Worm (Caenorhabditis elegans) whole organism, late embryonic: ENCODE data around the gene T13C5.10.

Experiments
- C08G9.2 ChIP-seq: sonication (generic microtip); optimal IDR thresholded peaks from 2 replicates; lab custom pipeline; 2016; ENCODE audit warnings: mild to moderate bottlenecking, missing genetic modification characterization, moderate library complexity, missing compliant biosample characterization
- C38D4.7 ChIP-seq: fragments of 200-800 bp; sonication (Bioruptor generic); optimal IDR thresholded peaks from 2 replicates; lab custom pipeline; 2018; ENCODE audit warnings: mild to moderate bottlenecking, missing genetic modification characterization, moderate library complexity, missing compliant biosample characterization
- F13H6.1 ChIP-seq: sonication (generic microtip); optimal IDR thresholded peaks from 2 replicates; lab custom pipeline; 2016; ENCODE audit warnings: missing genetic modification characterization, missing compliant biosample characterization
- K09A11.1 ChIP-seq: sonication (generic microtip); optimal IDR thresholded peaks from 2 replicates; lab custom pipeline; 2017; ENCODE audit warnings: antibody characterized with exemption, mild to moderate bottlenecking, missing genetic modification characterization, missing compliant biosample characterization; ENCODE audit not compliant: insufficient read depth
- T23F11.4 ChIP-seq: fragments of 200-800 bp; sonication (Bioruptor generic); optimal IDR thresholded peaks from 2 replicates; lab custom pipeline; 2018; ENCODE audit warnings: mild to moderate bottlenecking, missing genetic modification characterization, missing compliant biosample characterization
- ahr-1 ChIP-seq: sonication (generic microtip); optimal IDR thresholded peaks from 2 replicates; lab custom pipeline; 2016; ENCODE audit warnings: missing genetic modification characterization, missing compliant biosample characterization
- ama-1 ChIP-seq: fragments of 150-350 bp; optimal IDR thresholded peaks from 2 replicates; lab custom pipeline; 2014
- ceh-14 ChIP-seq: sonication (generic microtip); optimal IDR thresholded peaks from 2 replicates; lab custom pipeline; 2016; ENCODE audit warnings: missing genotype, missing genetic modification characterization, missing compliant biosample characterization
- ceh-18 ChIP-seq: sonication (generic microtip); optimal IDR thresholded peaks from 2 replicates; lab custom pipeline; 2016; ENCODE audit warnings: missing genetic modification characterization, missing compliant biosample characterization
- ceh-19 ChIP-seq: fragments of 200-800 bp; sonication (Bioruptor generic); optimal IDR thresholded peaks from 2 replicates; lab custom pipeline; 2018; ENCODE audit warnings: mild to moderate bottlenecking, missing genetic modification characterization, missing compliant biosample characterization
- ceh-2 ChIP-seq: sonication (generic microtip); optimal IDR thresholded peaks from 2 replicates; lab custom pipeline; 2016; ENCODE audit warnings: missing genotype, missing genetic modification characterization, missing compliant biosample characterization
- ceh-22 ChIP-seq: sonication (generic microtip); optimal IDR thresholded peaks from 2 replicates; lab custom pipeline; 2017; ENCODE audit warnings: missing biosample characterization, missing genetic modification characterization
- ceh-24 ChIP-seq: sonication (generic microtip); optimal IDR thresholded peaks from 2 replicates; lab custom pipeline; 2016; ENCODE audit warnings: mild to moderate bottlenecking, missing genetic modification characterization, missing compliant biosample characterization
- ceh-30 ChIP-seq: fragments of 150-350 bp; optimal IDR thresholded peaks from 2 replicates; lab custom pipeline; 2014; ENCODE audit warnings: missing biosample characterization, missing genetic modification characterization
- ceh-34 ChIP-seq: sonication (generic microtip); optimal IDR thresholded peaks from 2 replicates; lab custom pipeline; 2016; ENCODE audit warnings: mild to moderate bottlenecking, missing genetic modification characterization, missing compliant biosample characterization
- ceh-45 ChIP-seq: fragments of 200-800 bp; sonication (Bioruptor generic); IDR thresholded peaks from 2 replicates; pipeline ENCODE4 v1.3.6; 2022; ENCODE audit warnings: missing genetic modification reagents, missing genetic modification characterization, missing compliant biosample characterization
- ceh-48 ChIP-seq: sonication (generic microtip); optimal IDR thresholded peaks from 2 replicates; lab custom pipeline; 2016; ENCODE audit warnings: missing genetic modification characterization, inconsistent platforms, missing compliant biosample characterization
- ceh-6 ChIP-seq: fragments of 200-800 bp; sonication (Bioruptor generic); optimal IDR thresholded peaks from 2 replicates; lab custom pipeline; 2018; ENCODE audit warnings: mild to moderate bottlenecking, missing genetic modification characterization, missing compliant biosample characterization
- che-1 ChIP-seq: sonication (generic microtip); optimal IDR thresholded peaks from 2 replicates; lab custom pipeline; 2016; ENCODE audit warnings: mild to moderate bottlenecking, missing genetic modification characterization, missing compliant biosample characterization
- dve-1 ChIP-seq: sonication (generic microtip); optimal IDR thresholded peaks from 2 replicates; lab custom pipeline; 2017; ENCODE audit warnings: antibody characterized with exemption, mild to moderate bottlenecking, missing genetic modification characterization, missing compliant biosample characterization
- elt-2 ChIP-seq: sonication (generic microtip); optimal IDR thresholded peaks from 2 replicates; lab custom pipeline; 2016; ENCODE audit warnings: missing genetic modification reagents, missing genetic modification characterization, missing compliant biosample characterization
- elt-4 ChIP-seq: sonication (generic microtip); optimal IDR thresholded peaks from 2 replicates; lab custom pipeline; 2016; ENCODE audit warnings: missing genetic modification characterization, missing compliant biosample characterization
- ets-4 ChIP-seq: sonication (generic microtip); optimal IDR thresholded peaks from 2 replicates; lab custom pipeline; 2016; ENCODE audit warnings: missing genetic modification characterization, missing compliant biosample characterization
- eyg-1 ChIP-seq: sonication (generic microtip); optimal IDR thresholded peaks from 2 replicates; lab custom pipeline; 2016; ENCODE audit warnings: missing genotype, missing genetic modification characterization, missing compliant biosample characterization
- fax-1 ChIP-seq: sonication (generic microtip); optimal IDR thresholded peaks from 2 replicates; lab custom pipeline; 2016; ENCODE audit warnings: missing genotype, missing genetic modification characterization, missing compliant biosample characterization
- fkh-6 ChIP-seq: sonication (generic microtip); optimal IDR thresholded peaks from 2 replicates; lab custom pipeline; 2016; ENCODE audit warnings: missing genetic modification characterization, missing compliant biosample characterization
- hlh-13 ChIP-seq: fragments of 200-800 bp; sonication (Bioruptor generic); optimal IDR thresholded peaks from 2 replicates; lab custom pipeline; 2018; ENCODE audit warnings: mild to moderate bottlenecking, missing genetic modification characterization, missing compliant biosample characterization
- hlh-15 ChIP-seq: sonication (generic microtip); optimal IDR thresholded peaks from 2 replicates; lab custom pipeline; 2016; ENCODE audit warnings: missing genetic modification characterization, missing compliant biosample characterization
- hlh-30 ChIP-seq: sonication (generic microtip); optimal IDR thresholded peaks from 2 replicates; lab custom pipeline; 2017; ENCODE audit warnings: antibody characterized with exemption, missing genetic modification characterization, missing compliant biosample characterization; ENCODE audit not compliant: insufficient read depth
- lin-11 ChIP-seq: fragments of 200-800 bp; sonication (Bioruptor generic); optimal IDR thresholded peaks from 2 replicates; lab custom pipeline; 2018; ENCODE audit warnings: mild to moderate bottlenecking, missing genetic modification characterization, missing compliant biosample characterization
- madf-2 ChIP-seq: sonication (generic microtip); optimal IDR thresholded peaks from 2 replicates; lab custom pipeline; 2017; ENCODE audit warnings: missing genetic modification characterization, missing compliant biosample characterization
- nfya-1 ChIP-seq: sonication (generic microtip); optimal IDR thresholded peaks from 2 replicates; lab custom pipeline; 2017; ENCODE audit warnings: missing genetic modification characterization, mild to moderate bottlenecking, missing compliant biosample characterization, antibody characterized with exemption, moderate library complexity
- nhr-11 ChIP-seq: fragments of 150-350 bp; optimal IDR thresholded peaks from 2 replicates; lab custom pipeline; 2014; ENCODE audit warnings: missing biosample characterization, missing genetic modification characterization
- npax-4 ChIP-seq: sonication (generic microtip); optimal IDR thresholded peaks from 2 replicates; lab custom pipeline; 2016; ENCODE audit warnings: missing genetic modification characterization, missing compliant biosample characterization
- odd-2 ChIP-seq: sonication (generic microtip); optimal IDR thresholded peaks from 2 replicates; lab custom pipeline; 2017; ENCODE audit warnings: antibody characterized with exemption, mild to moderate bottlenecking, missing genetic modification characterization, missing compliant biosample characterization
- pat-9 ChIP-seq: fragments of 200-800 bp; sonication (Bioruptor generic); optimal IDR thresholded peaks from 2 replicates; lab custom pipeline; 2018; ENCODE audit warnings: mild to moderate bottlenecking, missing genetic modification characterization, moderate library complexity, missing compliant biosample characterization
- pha-2 ChIP-seq: sonication (generic microtip); optimal IDR thresholded peaks from 2 replicates; lab custom pipeline; 2017; ENCODE audit warnings: mild to moderate bottlenecking, missing genetic modification characterization, missing compliant biosample characterization
- pha-4 ChIP-seq: fragments of 150-350 bp; optimal IDR thresholded peaks from 2 replicates; lab custom pipeline; 2018; ENCODE audit warnings: missing biosample characterization, missing genetic modification reagents, missing genetic modification characterization
- pros-1 ChIP-seq: fragments of 150-350 bp; optimal IDR thresholded peaks from 2 replicates; lab custom pipeline; 2014; ENCODE audit warnings: missing biosample characterization, missing genetic modification reagents, missing genetic modification characterization
- rnt-1 ChIP-seq: sonication (generic microtip); optimal IDR thresholded peaks from 2 replicates; lab custom pipeline; 2016; ENCODE audit warnings: missing genetic modification characterization, missing compliant biosample characterization
- sdc-2 ChIP-seq: sonication (generic microtip); optimal IDR thresholded peaks from 2 replicates; lab custom pipeline; 2016; ENCODE audit warnings: missing genotype, missing genetic modification characterization, missing compliant biosample characterization
- sox-4 ChIP-seq: sonication (generic microtip); optimal IDR thresholded peaks from 2 replicates; lab custom pipeline; 2017; ENCODE audit warnings: mild to moderate bottlenecking, missing genetic modification characterization, inconsistent platforms, missing compliant biosample characterization
- syd-9 ChIP-seq: sonication (generic microtip); optimal IDR thresholded peaks from 2 replicates; lab custom pipeline; 2016; ENCODE audit warnings: mild to moderate bottlenecking, missing genetic modification characterization, moderate library complexity, missing compliant biosample characterization
- tbx-2 ChIP-seq: sonication (generic microtip); optimal IDR thresholded peaks from 2 replicates; lab custom pipeline; 2016; ENCODE audit warnings: missing genetic modification characterization, missing compliant biosample characterization
- tbx-7 ChIP-seq: sonication (generic microtip); optimal IDR thresholded peaks from 2 replicates; lab custom pipeline; 2016; ENCODE audit warnings: missing genotype, missing genetic modification characterization, missing compliant biosample characterization
- unc-3 ChIP-seq, 2 experiments: fragments of 200-800 bp in 1 of 2; sonication (Bioruptor generic) in 1 of 2; sonication (generic microtip) in 1 of 2; conservative IDR thresholded peaks in 1 of 2; optimal IDR thresholded peaks in 1 of 2; 2 replicates each; pipeline versions ENCODE4 v1.3.6 to Lab custom; 2016 to 2022; ENCODE audit warnings: missing compliant biosample characterization in 2 of 2, missing genetic modification characterization in 2 of 2, missing genetic modification reagents in 1 of 2
- unc-42 ChIP-seq: sonication (generic microtip); optimal IDR thresholded peaks from 2 replicates; lab custom pipeline; 2016; ENCODE audit warnings: missing genotype, missing genetic modification characterization, missing compliant biosample characterization
- unc-55 ChIP-seq: sonication (generic microtip); optimal IDR thresholded peaks from 2 replicates; lab custom pipeline; 2017; ENCODE audit warnings: missing biosample characterization, missing genetic modification reagents, missing genetic modification characterization
- ztf-16 ChIP-seq: sonication (generic microtip); optimal IDR thresholded peaks from 2 replicates; lab custom pipeline; 2017; ENCODE audit warnings: missing genetic modification characterization, missing compliant biosample characterization

The T13C5.10 gene

DNA sequence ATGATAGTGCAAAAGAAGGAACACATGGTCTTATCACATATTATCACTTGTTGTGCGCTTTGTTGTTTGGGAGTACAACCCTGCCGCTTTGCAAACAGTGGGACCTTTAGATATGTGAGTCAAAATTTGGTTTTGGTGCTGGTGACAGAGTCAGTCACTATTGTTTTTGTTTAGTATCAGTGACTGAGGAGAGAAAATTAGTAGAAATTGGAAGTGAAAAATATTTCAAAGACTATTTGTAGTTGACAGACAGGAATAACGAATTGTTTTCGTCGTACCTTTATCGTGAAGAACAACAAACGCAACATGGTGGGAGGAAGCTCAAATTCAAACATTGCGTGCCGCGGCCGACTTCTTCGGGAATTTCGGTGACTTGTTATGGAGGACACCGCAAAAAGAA, 28.6 kb downstream of the T13C5.10 start, which contains the start of gene lrch-1:
Gene lrch-1, minus strand, starts transcription at position 101 of the 400 bp plus-strand sequence.
- no peak for TF ChIP-seq fax-1 (tag; lab: Kevin White, UChicago)
- no peak for TF ChIP-seq ceh-19 (GFP tag; lab: Kevin White, UChicago)
- TF ChIP-seq sox-4 (tag; lab: Kevin White, UChicago) = no peak
- TF ChIP-seq ceh-14 = no peak
- peak; percentile 29 for TF ChIP-seq elt-2
- TF ChIP-seq ceh-24 (tag; lab: Kevin White, UChicago) = no peak

DNA sequence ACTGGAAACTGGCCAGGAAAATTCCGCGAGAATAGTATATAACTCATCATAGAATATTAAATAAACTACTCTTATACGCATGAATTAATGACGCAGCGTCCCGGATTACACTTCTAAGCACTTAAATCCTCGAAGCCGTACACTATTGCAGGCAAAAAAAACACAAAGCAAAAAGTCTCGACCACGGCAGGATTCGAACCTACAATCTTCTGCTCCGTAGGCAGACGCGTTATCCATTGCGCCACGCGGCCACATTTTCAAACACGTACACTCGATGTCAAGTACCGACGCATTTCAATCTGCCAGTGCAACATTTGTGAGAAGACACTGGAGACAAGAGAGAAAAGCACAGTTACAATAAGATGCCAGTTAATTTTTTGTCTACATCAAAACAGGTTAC, 31.9 kb downstream of the T13C5.10 start:
- peak; percentile 45 for TF ChIP-seq ceh-14
- peak; percentile 22 for TF ChIP-seq ztf-16 (tag; lab: Kevin White, UChicago)
- no peak for TF ChIP-seq nfya-1 (tag; lab: Kevin White, UChicago)
- peak; percentile 36 for TF ChIP-seq tbx-2 (tag; lab: Kevin White, UChicago)
- no peak for TF ChIP-seq nhr-11
- peak; percentile 13 for TF ChIP-seq F13H6.1 (tag; lab: Kevin White, UChicago)
- no peak for TF ChIP-seq pros-1 (tag; lab: Kevin White, UChicago)
- no peak for TF ChIP-seq eyg-1
- TF ChIP-seq pha-4 = no peak
- no peak for TF ChIP-seq ceh-22 (tag; lab: Kevin White, UChicago)
- peak; percentile 61 for TF ChIP-seq ceh-18 (tag; lab: Kevin White, UChicago)
- TF ChIP-seq ceh-34 (tag; lab: Kevin White, UChicago) = peak; percentile 32
- peak; percentile 63 for TF ChIP-seq dve-1 (tag; lab: Kevin White, UChicago)
- TF ChIP-seq pha-2 (tag; lab: Kevin White, UChicago) = no peak
- TF ChIP-seq odd-2 (tag; lab: Kevin White, UChicago) = no peak
- peak; percentile 50 for TF ChIP-seq C38D4.7 (GFP tag; lab: Kevin White, UChicago)
- TF ChIP-seq sdc-2 = peak; percentile 33
- no peak for TF ChIP-seq tbx-7 (tag; lab: Kevin White, UChicago)
- no peak for TF ChIP-seq sox-4 (tag; lab: Kevin White, UChicago)
- TF ChIP-seq che-1 = peak; percentile 62
- no peak for TF ChIP-seq hlh-30 (tag; lab: Kevin White, UChicago)
- peak; percentile 35 for TF ChIP-seq hlh-13
- TF ChIP-seq elt-2 = peak; percentile 36
- no peak for TF ChIP-seq ama-1 (lab: Kevin White, UChicago)
- TF ChIP-seq ceh-24 (tag; lab: Kevin White, UChicago) = peak; percentile 4
- no peak for TF ChIP-seq elt-4 (tag; lab: Kevin White, UChicago)
- peak; percentile 52 for TF ChIP-seq syd-9 (tag; lab: Kevin White, UChicago)
- no peak for TF ChIP-seq unc-55
- TF ChIP-seq ceh-45 (GFP tag; lab: Robert Waterston, UW) = peak; percentile 53; the same call in 1 of the 2 replicates
- TF ChIP-seq ceh-19 (GFP tag; lab: Kevin White, UChicago) = no peak
- TF ChIP-seq unc-3 (GFP tag; conservative IDR thresholded peaks at IDR 0.05; lab: Robert Waterston, UW) = 0 out of 2 replicates have a peak, but pooled peaks have one; percentile 18
- no peak for TF ChIP-seq unc-3 (tag; optimal IDR thresholded peaks at IDR 0.05; lab: Kevin White, UChicago)
- no peak for TF ChIP-seq ahr-1 (tag; lab: Kevin White, UChicago)
- TF ChIP-seq npax-4 (tag; lab: Kevin White, UChicago) = no peak
- TF ChIP-seq lin-11 (tag; lab: Kevin White, UChicago) = peak; percentile 35
- TF ChIP-seq fkh-6 (tag; lab: Kevin White, UChicago) = peak; percentile 2
- no peak for TF ChIP-seq unc-42 (tag; lab: Kevin White, UChicago)
- TF ChIP-seq C08G9.2 (tag; lab: Kevin White, UChicago) = peak; percentile 52
- TF ChIP-seq ceh-30 (tag; lab: Kevin White, UChicago) = no peak
- no peak for TF ChIP-seq ceh-2
- TF ChIP-seq ceh-6 (GFP tag; lab: Kevin White, UChicago) = peak; percentile 69
- no peak for TF ChIP-seq rnt-1 (tag; lab: Kevin White, UChicago)
- no peak for TF ChIP-seq ceh-48 (tag; lab: Kevin White, UChicago)
- no peak for TF ChIP-seq K09A11.1
- peak; percentile 48 for TF ChIP-seq fax-1 (tag; lab: Kevin White, UChicago)
- peak; percentile 35 for TF ChIP-seq hlh-15 (tag; lab: Kevin White, UChicago)
- TF ChIP-seq madf-2 (tag; lab: Kevin White, UChicago) = peak; percentile 47
- peak; percentile 12 for TF ChIP-seq pat-9 (tag; lab: Kevin White, UChicago)
- peak; percentile 53 for TF ChIP-seq T23F11.4 (GFP tag; lab: Kevin White, UChicago)
- TF ChIP-seq ets-4 = no peak
